Worm (Caenorhabditis elegans) whole organism, midembryonic: ENCODE measurements around the gene ZK177.2.

Experiments
- T22C8.4 ChIP-seq: fragments of 200-800 bp; sonication (Bioruptor generic); IDR thresholded peaks from 2 replicates; pipeline ENCODE4 v1.3.6; 2022; ENCODE audit warnings: missing genetic modification characterization, missing compliant biosample characterization
- cog-1 ChIP-seq: sonication (generic microtip); optimal IDR thresholded peaks from 2 replicates; lab custom pipeline; 2016; ENCODE audit warnings: missing genetic modification characterization, missing compliant biosample characterization
- flt-1 ChIP-seq: fragments of 200-800 bp; sonication (Bioruptor generic); IDR thresholded peaks from 2 replicates; pipeline ENCODE4 v1.3.6; 2022; ENCODE audit warnings: missing genetic modification characterization, missing compliant biosample characterization
- klf-2 ChIP-seq: fragments of 200-800 bp; sonication (Bioruptor generic); conservative IDR thresholded peaks from 2 replicates; pipeline ENCODE4 v1.3.6; 2022; ENCODE audit warnings: missing genetic modification reagents, missing genetic modification characterization, missing compliant biosample characterization
- med-1 ChIP-seq: sonication (generic microtip); optimal IDR thresholded peaks from 2 replicates; lab custom pipeline; 2017; ENCODE audit warnings: missing genetic modification characterization, mild to moderate bottlenecking, missing compliant biosample characterization, antibody characterized with exemption, missing genetic modification reagents; ENCODE audit not compliant: insufficient read depth
- ref-1 ChIP-seq: fragments of 200-800 bp; sonication (Bioruptor generic); conservative IDR thresholded peaks from 2 replicates; pipeline ENCODE4 v1.3.6; 2022; ENCODE audit warnings: missing genetic modification reagents, missing genetic modification characterization, missing compliant biosample characterization
- tab-1 ChIP-seq: fragments of 200-800 bp; sonication (Bioruptor generic); IDR thresholded peaks from 2 replicates; pipeline ENCODE4 v1.3.6; 2022; ENCODE audit warnings: missing genetic modification characterization, missing compliant biosample characterization
- ztf-29 ChIP-seq: fragments of 200-800 bp; sonication (Bioruptor generic); IDR thresholded peaks from 2 replicates; pipeline ENCODE4 v1.3.6; 2022; ENCODE audit warnings: missing genetic modification reagents, missing genetic modification characterization, missing compliant biosample characterization

DNA sequence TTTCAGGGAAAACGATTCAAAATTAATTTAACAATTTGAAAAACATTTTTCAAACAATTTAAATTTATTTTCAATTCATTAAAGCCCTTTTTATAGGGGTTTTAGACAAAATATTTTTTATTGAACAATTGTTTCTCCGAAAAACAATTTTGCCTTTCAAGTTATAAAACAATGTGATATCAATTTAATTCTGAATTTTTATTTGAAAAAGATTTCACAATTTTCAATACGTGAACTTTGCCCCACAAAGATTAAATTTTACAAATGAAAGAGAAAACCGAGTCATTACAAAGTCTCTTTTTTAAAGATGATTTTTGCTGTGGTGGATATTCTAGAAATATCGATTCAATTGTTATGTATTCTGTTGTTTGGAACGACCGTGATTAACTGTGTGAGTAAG lies at the start of gene ZK177.2:
- TF ChIP-seq flt-1 = no peak
- TF ChIP-seq klf-2 (GFP tag; lab: Robert Waterston, UW) = no peak
- no peak for TF ChIP-seq cog-1 (tag; lab: Kevin White, UChicago)
- TF ChIP-seq med-1 (GFP tag; lab: Kevin White, UChicago) = no peak
- no peak for TF ChIP-seq T22C8.4 (GFP tag; lab: Robert Waterston, UW)
- no peak for TF ChIP-seq tab-1 (GFP tag; lab: Robert Waterston, UW)
- TF ChIP-seq ref-1 (GFP tag; lab: Robert Waterston, UW) = no peak
- TF ChIP-seq ztf-29 (GFP tag; lab: Robert Waterston, UW) = no peak
